Worm (Caenorhabditis elegans): ENCODE results near the gene rilp-1.

Gene rilp-1

ce11 chrIII:3623772-3624171 is 12.2 kb upstream of the rilp-1 start:
- no peak for TF ChIP-seq lin-15B (tag; optimal IDR thresholded peaks at IDR 0.05)
- TF ChIP-seq ctbp-1 (GFP tag; IDR thresholded peaks at IDR 0.05), result no peak
- TF ChIP-seq R02D3.7 (tag; optimal IDR thresholded peaks at IDR 0.05), result no peak
- no peak for TF ChIP-seq unc-62 (GFP tag; optimal IDR thresholded peaks at IDR 0.05 in 1 of 2)
- no peak for TF ChIP-seq unc-62 (tag; optimal IDR thresholded peaks at IDR 0.05)
- TF ChIP-seq Y75B8A.6 (GFP tag; IDR thresholded peaks at IDR 0.05), result no peak
- no peak for TF ChIP-seq F37D6.2 (tag; optimal IDR thresholded peaks at IDR 0.05)
- TF ChIP-seq ama-1 (optimal IDR thresholded peaks at IDR 0.05), result no peak
- no peak for TF ChIP-seq ceh-32 (tag; optimal IDR thresholded peaks at IDR 0.05; ENCODE audit: poor library complexity)
- no peak for TF ChIP-seq nhr-102 (tag; optimal IDR thresholded peaks at IDR 0.05)
- TF ChIP-seq hmg-1.1 (GFP tag; IDR thresholded peaks at IDR 0.05), result 0 out of 2 replicates have a peak, but pooled peaks have one; percentile 7
- TF ChIP-seq unc-130 (GFP tag; optimal IDR thresholded peaks at IDR 0.05), result no peak
- TF ChIP-seq fos-1 (tag; optimal IDR thresholded peaks at IDR 0.05), result no peak
- no peak for TF ChIP-seq zip-2 (tag; optimal IDR thresholded peaks at IDR 0.05)
- TF ChIP-seq F26F4.8 (GFP tag; conservative IDR thresholded peaks at IDR 0.05), result no peak
- TF ChIP-seq daf-19 (GFP tag; conservative IDR thresholded peaks at IDR 0.05), result no peak
- peak; percentile 15 for TF ChIP-seq mxl-3 (GFP tag; optimal IDR thresholded peaks at IDR 0.05)
- no peak for TF ChIP-seq T20F7.1 (GFP tag; optimal IDR thresholded peaks at IDR 0.05)
- no peak for TF ChIP-seq nhr-42 (GFP tag; IDR thresholded peaks at IDR 0.05)
- peak; percentile 8 for TF ChIP-seq nhr-28 (tag; optimal IDR thresholded peaks at IDR 0.05)
- TF ChIP-seq tra-1 (GFP tag; IDR thresholded peaks at IDR 0.05), result no peak
- no peak for TF ChIP-seq hif-1 (tag; optimal IDR thresholded peaks at IDR 0.05)
- no peak for TF ChIP-seq sdz-12 (GFP tag; optimal IDR thresholded peaks at IDR 0.05)
- TF ChIP-seq mxl-2 (GFP tag; conservative IDR thresholded peaks at IDR 0.05), result no peak
- TF ChIP-seq egl-43 (GFP tag; IDR thresholded peaks at IDR 0.05), result no peak
- TF ChIP-seq madf-9 (GFP tag; conservative IDR thresholded peaks at IDR 0.05), result no peak
- no peak for TF ChIP-seq mes-2 (tag; optimal IDR thresholded peaks at IDR 0.05; ENCODE audit: poor library complexity, severe bottlenecking)
- TF ChIP-seq madf-5 (GFP tag; IDR thresholded peaks at IDR 0.05), result no peak
- no peak for TF ChIP-seq ceh-44 (GFP tag; IDR thresholded peaks at IDR 0.05)
- no peak for TF ChIP-seq ztf-7 (tag; optimal IDR thresholded peaks at IDR 0.05)
- TF ChIP-seq dpl-1 (GFP tag; optimal IDR thresholded peaks at IDR 0.05), result no peak
- peak in 1 of 2 experiments; percentile 34 for TF ChIP-seq mdl-1 (tag; optimal IDR thresholded peaks at IDR 0.05)
- TF ChIP-seq spr-3 (GFP tag; optimal IDR thresholded peaks at IDR 0.05), result no peak
- no peak for TF ChIP-seq dmd-8 (GFP tag; IDR thresholded peaks at IDR 0.05)
- no peak for TF ChIP-seq D1046.2 (GFP tag; IDR thresholded peaks at IDR 0.05)
- TF ChIP-seq ZK546.5 (tag; optimal IDR thresholded peaks at IDR 0.05), result no peak
- no peak for TF ChIP-seq Y48G9A.11 (GFP tag; IDR thresholded peaks at IDR 0.05)
- no peak for TF ChIP-seq mep-1 (tag; optimal IDR thresholded peaks at IDR 0.05)
- 0 out of 2 replicates have a peak, but pooled peaks have one; percentile 11 for TF ChIP-seq set-16 (GFP tag; IDR thresholded peaks at IDR 0.05)
- TF ChIP-seq pha-4 (GFP tag; IDR thresholded peaks at IDR 0.05), result no peak
- TF ChIP-seq pha-4 (tag; optimal IDR thresholded peaks at IDR 0.05), result no peak
- no peak for TF ChIP-seq ztf-11 (tag; optimal IDR thresholded peaks at IDR 0.05)
- TF ChIP-seq lsy-2 (tag; optimal IDR thresholded peaks at IDR 0.05), result no peak
- no peak for TF ChIP-seq gei-8 (GFP tag; optimal IDR thresholded peaks at IDR 0.05)
